Worm (Caenorhabditis elegans) whole organism, mixed stage, embryonic: ENCODE measurements around the gene F35D2.1.

Experiments
- drap-1 ChIP-seq: fragments of 200-800 bp; sonication (Bioruptor generic); optimal IDR thresholded peaks from 3 replicates; lab custom pipeline; 2018; ENCODE audit warnings: mild to moderate bottlenecking, missing genetic modification characterization, missing compliant biosample characterization
- lsy-2 ChIP-seq: fragments of 150-350 bp; optimal IDR thresholded peaks from 2 replicates; lab custom pipeline; 2014; ENCODE audit warnings: missing biosample characterization, missing genetic modification characterization
- mab-5 ChIP-seq: fragments of 150-350 bp; optimal IDR thresholded peaks from 2 replicates; lab custom pipeline; 2014; ENCODE audit warnings: missing biosample characterization, missing genetic modification characterization
- nhr-12 ChIP-seq: fragments of 150-350 bp; optimal IDR thresholded peaks from 2 replicates; lab custom pipeline; 2014; ENCODE audit warnings: missing biosample characterization, missing genetic modification characterization
- unc-62 ChIP-seq: fragments of 150-350 bp; optimal IDR thresholded peaks from 2 replicates; lab custom pipeline; 2014; ENCODE audit warnings: missing biosample characterization, missing genetic modification reagents, missing genetic modification characterization
- zip-8 ChIP-seq: fragments of 150-350 bp; optimal IDR thresholded peaks from 2 replicates; lab custom pipeline; 2014; ENCODE audit warnings: missing biosample characterization, missing genetic modification characterization
- ztf-11 ChIP-seq: fragments of 150-350 bp; optimal IDR thresholded peaks from 2 replicates; lab custom pipeline; 2014; ENCODE audit warnings: missing biosample characterization, missing genetic modification characterization

ce11 chrII:7561494-7561893 lies 14.2 kb upstream of the F35D2.1 start, which contains the start of the genes ZK1290.11 and ZK1290.1:
- no peak for TF ChIP-seq zip-8 (tag; lab: Kevin White, UChicago)
- TF ChIP-seq mab-5 (tag; lab: Kevin White, UChicago) = no peak
- no peak for TF ChIP-seq drap-1
- TF ChIP-seq lsy-2 (tag; lab: Kevin White, UChicago) = no peak
- TF ChIP-seq ztf-11 (tag; lab: Kevin White, UChicago) = no peak
- TF ChIP-seq unc-62 = no peak
- no peak for TF ChIP-seq nhr-12
